Worm (Caenorhabditis elegans) whole organism, L3 larva: Measurements from ENCODE around the gene T23G7.3.

Experiments
- R02D3.7 ChIP-seq: fragments of 150-350 bp; optimal IDR thresholded peaks from 2 replicates; lab custom pipeline; 2014; ENCODE audit warnings: missing biosample characterization, missing genetic modification characterization
- ZK546.5 ChIP-seq: sonication (generic microtip); optimal IDR thresholded peaks from 2 replicates; lab custom pipeline; 2017; ENCODE audit warnings: missing biosample characterization, missing genetic modification characterization
- aly-2 ChIP-seq: fragments of 150-350 bp; optimal IDR thresholded peaks from 2 replicates; lab custom pipeline; 2014; ENCODE audit warnings: missing biosample characterization, missing genetic modification characterization
- ceh-28 ChIP-seq: fragments of 150-350 bp; optimal IDR thresholded peaks from 2 replicates; lab custom pipeline; 2014; ENCODE audit warnings: missing biosample characterization, missing genetic modification reagents, missing genetic modification characterization
- elt-1 ChIP-seq: fragments of 150-350 bp; optimal IDR thresholded peaks from 2 replicates; lab custom pipeline; 2014; ENCODE audit warnings: missing biosample characterization, missing genetic modification characterization
- elt-2 ChIP-seq: sonication (generic microtip); optimal IDR thresholded peaks from 2 replicates; lab custom pipeline; 2016; ENCODE audit warnings: missing genetic modification reagents, mild to moderate bottlenecking, missing genetic modification characterization, missing compliant biosample characterization
- elt-3 ChIP-seq, 3 experiments: fragments of 150-350 bp in 1 of 3; sonication (generic microtip) in 2 of 3; optimal IDR thresholded peaks; 2 replicates in 2 of 3; 4 replicates in 1 of 3; lab custom pipeline; 2014 to 2017; ENCODE audit warnings: missing biosample characterization in 3 of 3, missing genetic modification characterization in 3 of 3
- fkh-10 ChIP-seq: sonication (generic microtip); optimal IDR thresholded peaks from 2 replicates; lab custom pipeline; 2017; ENCODE audit warnings: missing biosample characterization, missing genetic modification reagents, missing genetic modification characterization
- fkh-2 ChIP-seq: fragments of 150-350 bp; optimal IDR thresholded peaks from 2 replicates; lab custom pipeline; 2014; ENCODE audit warnings: missing biosample characterization, missing genetic modification reagents, missing genetic modification characterization
- hmg-11 ChIP-seq: sonication (generic microtip); optimal IDR thresholded peaks from 2 replicates; lab custom pipeline; 2016; ENCODE audit warnings: missing genetic modification characterization, missing compliant biosample characterization
- lin-15B ChIP-seq: fragments of 150-350 bp; optimal IDR thresholded peaks from 2 replicates; lab custom pipeline; 2014; ENCODE audit warnings: missing biosample characterization, missing genetic modification characterization
- mdl-1 ChIP-seq: fragments of 150-350 bp; optimal IDR thresholded peaks from 2 replicates; lab custom pipeline; 2014; ENCODE audit warnings: missing biosample characterization, missing genetic modification characterization
- mml-1 ChIP-seq: fragments of 150-350 bp; sonication (generic microtip); optimal IDR thresholded peaks from 3 replicates; lab custom pipeline; 2014; ENCODE audit warnings: missing biosample characterization, missing genetic modification characterization
- nfya-1 ChIP-seq: sonication (generic microtip); optimal IDR thresholded peaks from 2 replicates; lab custom pipeline; 2017; ENCODE audit warnings: missing genetic modification characterization, mild to moderate bottlenecking, missing compliant biosample characterization, antibody characterized with exemption, moderate library complexity; ENCODE audit not compliant: insufficient read depth
- nhr-12 ChIP-seq: fragments of 150-350 bp; optimal IDR thresholded peaks from 2 replicates; lab custom pipeline; 2014; ENCODE audit warnings: missing biosample characterization, missing genetic modification characterization
- nhr-23 ChIP-seq: fragments of 150-350 bp; optimal IDR thresholded peaks from 2 replicates; lab custom pipeline; 2014; ENCODE audit warnings: missing biosample characterization, missing genetic modification reagents, missing genetic modification characterization
- nhr-237 ChIP-seq: fragments of 150-350 bp; optimal IDR thresholded peaks from 2 replicates; lab custom pipeline; 2014; ENCODE audit warnings: missing biosample characterization, missing genetic modification characterization
- nhr-25 ChIP-seq: sonication (generic microtip); optimal IDR thresholded peaks from 2 replicates; lab custom pipeline; 2017; ENCODE audit warnings: missing biosample characterization, missing genetic modification characterization
- nhr-43 ChIP-seq: sonication (generic microtip); optimal IDR thresholded peaks from 2 replicates; lab custom pipeline; 2016; ENCODE audit warnings: mild to moderate bottlenecking, missing genetic modification characterization, missing compliant biosample characterization; ENCODE audit not compliant: poor library complexity, severe bottlenecking
- nhr-67 ChIP-seq: fragments of 150-350 bp; optimal IDR thresholded peaks from 2 replicates; lab custom pipeline; 2014; ENCODE audit warnings: missing biosample characterization, missing genetic modification characterization
- nhr-76 ChIP-seq: fragments of 150-350 bp; sonication (generic microtip); optimal IDR thresholded peaks from 5 replicates; lab custom pipeline; 2014; ENCODE audit warnings: missing biosample characterization, missing genetic modification characterization
- nhr-77 ChIP-seq: fragments of 150-350 bp; optimal IDR thresholded peaks from 2 replicates; lab custom pipeline; 2014; ENCODE audit warnings: missing biosample characterization, missing genetic modification characterization
- pqm-1 ChIP-seq: fragments of 150-350 bp; optimal IDR thresholded peaks from 2 replicates; lab custom pipeline; 2017; ENCODE audit warnings: missing biosample characterization, missing genetic modification characterization, inconsistent platforms
- sea-2 ChIP-seq: fragments of 150-350 bp; sonication (generic microtip); optimal IDR thresholded peaks from 4 replicates; lab custom pipeline; 2014; ENCODE audit warnings: missing biosample characterization, missing genetic modification reagents, missing genetic modification characterization
- skn-1 ChIP-seq: fragments of 150-350 bp; optimal IDR thresholded peaks from 2 replicates; lab custom pipeline; 2014; ENCODE audit warnings: missing biosample characterization, missing genetic modification characterization
- ztf-11 ChIP-seq: fragments of 150-350 bp; optimal IDR thresholded peaks from 2 replicates; lab custom pipeline; 2014; ENCODE audit warnings: missing biosample characterization, missing genetic modification characterization
- ztf-4 ChIP-seq: fragments of 150-350 bp; optimal IDR thresholded peaks from 2 replicates; lab custom pipeline; 2014; ENCODE audit warnings: missing biosample characterization, missing genetic modification characterization

The T23G7.3 gene

ce11 chrII:9161023-9161422, 6.6 kb downstream of the T23G7.3 start, which contains the start of gene rhy-1:
Gene rhy-1, plus strand, starts transcription at chrII:9161379.
- no peak for TF ChIP-seq mdl-1 (tag; lab: Kevin White, UChicago)
- TF ChIP-seq ztf-11 = no peak
- TF ChIP-seq elt-1 (tag; lab: Kevin White, UChicago) = no peak
- no peak for TF ChIP-seq nhr-12 (tag; lab: Kevin White, UChicago)
- no peak for TF ChIP-seq nhr-237
- TF ChIP-seq ztf-4 (tag; lab: Kevin White, UChicago) = no peak
- no peak for TF ChIP-seq aly-2 (tag; lab: Kevin White, UChicago)
- TF ChIP-seq lin-15B (tag; lab: Kevin White, UChicago) = no peak
- no peak for TF ChIP-seq fkh-2 (tag; lab: Kevin White, UChicago)
- no peak for TF ChIP-seq R02D3.7
- TF ChIP-seq, all 47 proteins: peak for 0

- TF ChIP-seq nhr-76 (tag; lab: Kevin White, UChicago) (peak; percentile 60), nhr-43 (tag; lab: Kevin White, UChicago) (peak; percentile 97), nfya-1 (tag; lab: Kevin White, UChicago) (peak; percentile 20), nhr-25 (tag; lab: Kevin White, UChicago) (peak; percentile 73), ZK546.5 (tag; lab: Kevin White, UChicago) (no peak), elt-2 (tag; lab: Kevin White, UChicago) (peak; percentile 63), pqm-1 (tag; lab: Kevin White, UChicago) (peak; percentile 81), sea-2 (GFP tag; lab: Kevin White, UChicago) (no peak), mml-1 (tag; lab: Kevin White, UChicago) (no peak), aly-2 (tag; lab: Kevin White, UChicago) (no peak), nhr-23 (tag; lab: Kevin White, UChicago) (peak; percentile 76), skn-1 (tag; lab: Kevin White, UChicago) (peak; percentile 82), elt-3 (tag; optimal IDR thresholded peaks at IDR 0.05; lab: Kevin White, UChicago) (peak in 2 of 3 experiments; percentile 62 to 79)
Measured at ce11 chrII:9160197-9160806, 7.3 kb downstream of the T23G7.3 start.

- no peak for TF ChIP-seq nhr-237
- no peak for TF ChIP-seq skn-1 (tag; lab: Kevin White, UChicago)
- no peak for TF ChIP-seq mml-1 (tag; lab: Kevin White, UChicago)
- no peak for TF ChIP-seq nhr-67 (tag; lab: Kevin White, UChicago)
- no peak for TF ChIP-seq nfya-1 (tag; lab: Kevin White, UChicago)
- no peak for TF ChIP-seq elt-3 (tag; optimal IDR thresholded peaks at IDR 0.05; lab: Kevin White, UChicago)
- TF ChIP-seq elt-1 (tag; lab: Kevin White, UChicago) = no peak
- TF ChIP-seq nhr-43 (tag; lab: Kevin White, UChicago) = no peak
- no peak for TF ChIP-seq elt-2 (tag; lab: Kevin White, UChicago)
- TF ChIP-seq nhr-12 (tag; lab: Kevin White, UChicago) = no peak
- TF ChIP-seq ZK546.5 (tag; lab: Kevin White, UChicago) = no peak
- TF ChIP-seq, all 47 proteins: peak for 0
Measured at ce11 chrII:9158029-9158428, 9.6 kb downstream of the T23G7.3 start, which contains the start of gene oac-54. Gene oac-54, plus strand, starts transcription at chrII:9158111.

ce11 chrII:9157125-9157524, 10.5 kb downstream of the T23G7.3 start:
- TF ChIP-seq elt-2 (tag; lab: Kevin White, UChicago) = peak; percentile 94
- no peak for TF ChIP-seq ztf-11
- peak; percentile 82 for TF ChIP-seq pqm-1 (tag; lab: Kevin White, UChicago)

- TF ChIP-seq fkh-10 (GFP tag; lab: Kevin White, UChicago) (no peak), sea-2 (GFP tag; lab: Kevin White, UChicago) (no peak), elt-2 (tag; lab: Kevin White, UChicago) (peak; percentile 29), nhr-77 (no peak)
Measured at ce11 chrII:9156277-9156676, 11.4 kb downstream of the T23G7.3 start.

ce11 chrII:9154339-9154738, 13.3 kb downstream of the T23G7.3 start:
- no peak for TF ChIP-seq nhr-76 (tag; lab: Kevin White, UChicago)
- no peak for TF ChIP-seq elt-3 (tag; optimal IDR thresholded peaks at IDR 0.05; lab: Kevin White, UChicago)
- no peak for TF ChIP-seq nhr-237
- no peak for TF ChIP-seq ceh-28 (tag; lab: Kevin White, UChicago)
- peak; percentile 12 for TF ChIP-seq pqm-1 (tag; lab: Kevin White, UChicago)
- TF ChIP-seq hmg-11 (tag; lab: Kevin White, UChicago) = no peak
- no peak for TF ChIP-seq mdl-1 (tag; lab: Kevin White, UChicago)
